Fruit fly (Drosophila melanogaster) whole organism, embryonic: Measurements from ENCODE around the gene foxo.
A peak's percentile ranks its signal among the peaks of the same experiment; 100 is the strongest.

Source experiments
- Abd-B ChIP-seq: fragments of 200-800 bp; sonication (Bioruptor generic); optimal IDR thresholded peaks from 2 replicates; lab custom pipeline; 2018; ENCODE audit warnings: missing biosample characterization, mild to moderate bottlenecking, missing genetic modification characterization, moderate library complexity
- Atf6 ChIP-seq: fragments of 200-800 bp; sonication (Bioruptor generic); IDR thresholded peaks from 2 replicates; pipeline ENCODE4 v1.3.6; 2022; ENCODE audit warnings: missing biosample characterization, missing genetic modification characterization
- B-H2 ChIP-seq: fragments of 200-800 bp; sonication (Bioruptor generic); optimal IDR thresholded peaks from 2 replicates; lab custom pipeline; 2018; ENCODE audit warnings: missing biosample characterization, mild to moderate bottlenecking, missing genetic modification characterization
- Bteb2 ChIP-seq: fragments of 200-800 bp; sonication (Bioruptor generic); optimal IDR thresholded peaks from 2 replicates; lab custom pipeline; 2016; ENCODE audit warnings: missing biosample characterization, missing genetic modification characterization
- CG10431 ChIP-seq: fragments of 200-800 bp; sonication (Bioruptor generic); optimal IDR thresholded peaks from 3 replicates; lab custom pipeline; 2018; ENCODE audit warnings: missing biosample characterization, mild to moderate bottlenecking, missing genetic modification characterization
- CG10654 ChIP-seq: fragments of 200-800 bp; sonication (Bioruptor generic); optimal IDR thresholded peaks from 2 replicates; lab custom pipeline; 2016; ENCODE audit warnings: missing biosample characterization, missing genetic modification characterization
- CG11093 ChIP-seq: fragments of 200-800 bp; sonication (Bioruptor generic); IDR thresholded peaks from 3 replicates; pipeline ENCODE4 v1.3.6; 2022; ENCODE audit warnings: missing biosample characterization, missing genetic modification characterization
- CG11398 ChIP-seq: fragments of 200-800 bp; sonication (Bioruptor generic); optimal IDR thresholded peaks from 2 replicates; lab custom pipeline; 2016; ENCODE audit warnings: missing biosample characterization, missing genetic modification characterization
- CG11456 ChIP-seq: fragments of 200-800 bp; sonication (Bioruptor generic); IDR thresholded peaks from 3 replicates; pipeline ENCODE4 v1.3.6; 2022; ENCODE audit warnings: missing biosample characterization, missing genetic modification characterization
- CG11723 ChIP-seq: fragments of 200-800 bp; sonication (Bioruptor generic); optimal IDR thresholded peaks from 2 replicates; lab custom pipeline; 2017; ENCODE audit warnings: missing biosample characterization, mild to moderate bottlenecking, missing genetic modification characterization
- CG12299 ChIP-seq: fragments of 200-800 bp; sonication (Bioruptor generic); optimal IDR thresholded peaks from 2 replicates; lab custom pipeline; 2018; ENCODE audit warnings: missing biosample characterization, mild to moderate bottlenecking, missing genetic modification characterization
- CG1529 ChIP-seq: fragments of 200-800 bp; sonication (Bioruptor generic); optimal IDR thresholded peaks from 3 replicates; lab custom pipeline; 2018; ENCODE audit warnings: missing biosample characterization, missing genetic modification characterization
- CG15479 ChIP-seq: fragments of 200-800 bp; sonication (Bioruptor generic); optimal IDR thresholded peaks from 3 replicates; lab custom pipeline; 2019; ENCODE audit warnings: missing biosample characterization, mild to moderate bottlenecking, missing genetic modification characterization, moderate library complexity
- CG15514 ChIP-seq: fragments of 200-800 bp; sonication (Bioruptor generic); optimal IDR thresholded peaks from 3 replicates; lab custom pipeline; 2017; ENCODE audit warnings: missing biosample characterization, missing genetic modification characterization, mild to moderate bottlenecking, moderate library complexity, missing genetic modification reagents
- CG17829 ChIP-seq: fragments of 200-800 bp; optimal IDR thresholded peaks from 2 replicates; lab custom pipeline; 2019; ENCODE audit warnings: missing biosample characterization, mild to moderate bottlenecking, missing genetic modification characterization, moderate library complexity
- CG4328 ChIP-seq: fragments of 200-800 bp; sonication (Bioruptor generic); optimal IDR thresholded peaks from 3 replicates; lab custom pipeline; 2017; ENCODE audit warnings: missing biosample characterization, missing genetic modification reagents, missing genetic modification characterization
- CG5245 ChIP-seq: fragments of 200-800 bp; sonication (Bioruptor generic); optimal IDR thresholded peaks from 3 replicates; lab custom pipeline; 2016; ENCODE audit warnings: missing biosample characterization, missing genetic modification characterization
- CG6765 ChIP-seq: fragments of 200-800 bp; sonication (Bioruptor generic); optimal IDR thresholded peaks from 3 replicates; lab custom pipeline; 2017; ENCODE audit warnings: missing biosample characterization, mild to moderate bottlenecking, missing genetic modification characterization
- CG7786 ChIP-seq: fragments of 200-800 bp; sonication (Bioruptor generic); optimal IDR thresholded peaks from 2 replicates; lab custom pipeline; 2016; ENCODE audit warnings: missing biosample characterization, missing genetic modification characterization
- D ChIP-seq, 2 experiments: fragments of 200-800 bp in 1 of 2; fragments of >200 bp in 1 of 2; sonication (Bioruptor generic) in 1 of 2; optimal IDR thresholded peaks; 2 replicates in 1 of 2; 3 replicates in 1 of 2; lab custom pipeline; 2017; ENCODE audit warnings: mild to moderate bottlenecking in 1 of 2, missing biosample characterization in 1 of 2, missing genetic modification characterization in 1 of 2, missing genetic modification reagents in 1 of 2
- Dp ChIP-seq: fragments of 200-800 bp; sonication (Bioruptor generic); optimal IDR thresholded peaks from 2 replicates; lab custom pipeline; 2018; ENCODE audit warnings: missing biosample characterization, mild to moderate bottlenecking, missing genetic modification characterization, moderate library complexity
- HmgD ChIP-seq: fragments of 200-800 bp; sonication (Bioruptor generic); optimal IDR thresholded peaks from 3 replicates; lab custom pipeline; 2016; ENCODE audit warnings: missing biosample characterization, missing genetic modification characterization
- Jarid2 ChIP-seq: fragments of 200-800 bp; sonication (Bioruptor generic); optimal IDR thresholded peaks from 3 replicates; lab custom pipeline; 2017; ENCODE audit warnings: mild to moderate bottlenecking, missing biosample characterization, missing genetic modification reagents, missing genetic modification characterization
- NC2α ChIP-seq: fragments of 200-800 bp; sonication (Bioruptor generic); optimal IDR thresholded peaks from 2 replicates; lab custom pipeline; 2016; ENCODE audit warnings: missing biosample characterization, missing genetic modification characterization
- Nf-YB ChIP-seq: fragments of 200-800 bp; sonication (Bioruptor generic); optimal IDR thresholded peaks from 3 replicates; lab custom pipeline; 2019; ENCODE audit warnings: missing biosample characterization, mild to moderate bottlenecking, missing genetic modification characterization, moderate library complexity
- Opbp ChIP-seq: fragments of 200-800 bp; sonication (Bioruptor generic); IDR thresholded peaks from 3 replicates; pipeline ENCODE4 v1.3.6; 2022; ENCODE audit warnings: missing biosample characterization, missing genetic modification characterization; ENCODE audit not compliant: partially characterized antibody
- PHDP ChIP-seq: fragments of 200-800 bp; sonication (Bioruptor generic); optimal IDR thresholded peaks from 3 replicates; lab custom pipeline; 2018; ENCODE audit warnings: missing biosample characterization, mild to moderate bottlenecking, missing genetic modification characterization, moderate library complexity
- Six4 ChIP-seq: fragments of 200-800 bp; sonication (Bioruptor generic); optimal IDR thresholded peaks from 2 replicates; lab custom pipeline; 2016; ENCODE audit warnings: missing biosample characterization, missing genetic modification characterization
- abd-A ChIP-seq: fragments of 200-800 bp; sonication (Bioruptor generic); optimal IDR thresholded peaks from 3 replicates; lab custom pipeline; 2019; ENCODE audit warnings: missing biosample characterization, mild to moderate bottlenecking, missing genetic modification characterization, moderate library complexity
- ac ChIP-seq: fragments of 200-800 bp; sonication (Bioruptor generic); optimal IDR thresholded peaks from 3 replicates; lab custom pipeline; 2017; ENCODE audit warnings: missing biosample characterization, mild to moderate bottlenecking, missing genetic modification characterization
- amos ChIP-seq: fragments of 200-800 bp; sonication (Bioruptor generic); IDR thresholded peaks from 2 replicates; pipeline ENCODE4 v1.3.6; 2022; ENCODE audit warnings: missing biosample characterization, missing genetic modification characterization; ENCODE audit not compliant: partially characterized antibody
- ase ChIP-seq: fragments of 200-800 bp; sonication (Bioruptor generic); IDR thresholded peaks from 3 replicates; pipeline ENCODE4 v1.3.6; 2022; ENCODE audit warnings: missing biosample characterization, missing genetic modification characterization
- bbx ChIP-seq: fragments of 200-800 bp; sonication (Bioruptor generic); IDR thresholded peaks from 2 replicates; pipeline ENCODE4 v1.3.6; 2022; ENCODE audit warnings: missing biosample characterization, missing genetic modification characterization; ENCODE audit not compliant: partially characterized antibody
- dpn ChIP-seq, 2 experiments: fragments of 200-800 bp; sonication (Bioruptor generic); optimal IDR thresholded peaks; 3 replicates each; lab custom pipeline; 2016; ENCODE audit warnings: missing biosample characterization in 2 of 2, missing genetic modification characterization in 2 of 2
- eyg ChIP-seq: fragments of 200-800 bp; sonication (Bioruptor generic); optimal IDR thresholded peaks from 3 replicates; lab custom pipeline; 2016; ENCODE audit warnings: missing biosample characterization, missing genetic modification characterization
- gcm2 ChIP-seq: fragments of 200-800 bp; sonication (Bioruptor generic); optimal IDR thresholded peaks from 2 replicates; lab custom pipeline; 2016; ENCODE audit warnings: missing biosample characterization, missing genetic modification characterization
- gt ChIP-seq: fragments of 200-800 bp; sonication (Bioruptor generic); IDR thresholded peaks from 2 replicates; pipeline ENCODE4 v1.3.6; 2022; ENCODE audit warnings: missing biosample characterization, missing genetic modification characterization
- kay ChIP-seq: fragments of 200-800 bp; sonication (Bioruptor generic); optimal IDR thresholded peaks from 2 replicates; lab custom pipeline; 2016; ENCODE audit warnings: missing biosample characterization, missing genetic modification characterization
- knrl ChIP-seq: fragments of 200-800 bp; sonication (Bioruptor generic); IDR thresholded peaks from 3 replicates; pipeline ENCODE4 v1.3.6; 2022; ENCODE audit warnings: missing biosample characterization, missing genetic modification characterization; ENCODE audit not compliant: partially characterized antibody
- org-1 ChIP-seq: fragments of 200-800 bp; sonication (Bioruptor generic); optimal IDR thresholded peaks from 2 replicates; lab custom pipeline; 2017; ENCODE audit warnings: missing biosample characterization, missing genetic modification characterization
- p53 ChIP-seq: fragments of 200-800 bp; sonication (Bioruptor generic); optimal IDR thresholded peaks from 2 replicates; lab custom pipeline; 2016; ENCODE audit warnings: missing biosample characterization, missing genetic modification characterization
- pan ChIP-seq, 4 experiments: fragments of >200 bp in 3 of 4; fragments of 200-800 bp in 1 of 4; sonication (Bioruptor generic) in 1 of 4; optimal IDR thresholded peaks in 3 of 4; IDR thresholded peaks in 1 of 4; 2 replicates each; pipeline versions ENCODE4 v1.3.6 to Lab custom; 2017 to 2022; ENCODE audit warnings: missing biosample characterization in 2 of 4, missing genetic modification characterization in 2 of 4, mixed read lengths in 1 of 4
- pfk ChIP-seq: fragments of 200-800 bp; sonication (Bioruptor generic); optimal IDR thresholded peaks from 2 replicates; lab custom pipeline; 2018; ENCODE audit warnings: missing biosample characterization, mild to moderate bottlenecking, missing genetic modification characterization, moderate library complexity
- ranshi ChIP-seq: fragments of 200-800 bp; sonication (Bioruptor generic); IDR thresholded peaks from 2 replicates; pipeline ENCODE4 v1.3.6; 2022; ENCODE audit warnings: missing biosample characterization, missing genetic modification characterization
- schlank ChIP-seq: fragments of 200-800 bp; sonication (Bioruptor generic); optimal IDR thresholded peaks from 2 replicates; lab custom pipeline; 2018; ENCODE audit warnings: missing biosample characterization, mild to moderate bottlenecking, missing genetic modification characterization
- ssp ChIP-seq: fragments of 200-800 bp; sonication (Bioruptor generic); IDR thresholded peaks from 2 replicates; pipeline ENCODE4 v1.3.6; 2022; ENCODE audit warnings: missing biosample characterization, missing genetic modification characterization
- tx ChIP-seq: fragments of 200-800 bp; sonication (Bioruptor generic); optimal IDR thresholded peaks from 2 replicates; lab custom pipeline; 2016; ENCODE audit warnings: missing biosample characterization, missing genetic modification characterization
- wek ChIP-seq: fragments of 200-800 bp; sonication (Bioruptor generic); optimal IDR thresholded peaks from 3 replicates; lab custom pipeline; 2018; ENCODE audit warnings: missing biosample characterization, mild to moderate bottlenecking, missing genetic modification characterization, moderate library complexity

The foxo gene

dm6 chr3R:14061988-14062868 lies 5.5 kb downstream of the foxo start (continued):
- TF ChIP-seq CG11093 (GFP tag; lab: Robert Waterston, UW) (no peak), CG6765 (peak; percentile 7), CG10431 (no peak), CG11456 (GFP tag; lab: Robert Waterston, UW) (no peak), Six4 (no peak), eyg (no peak), ac (GFP tag; lab: Kevin White, UChicago) (no peak), org-1 (GFP tag; lab: Kevin White, UChicago) (no peak), Atf6 (GFP tag; lab: Robert Waterston, UW) (no peak; the same call in 1 of the 2 replicates), CG11723 (GFP tag; lab: Kevin White, UChicago) (peak; percentile 5), kay (GFP tag; lab: Kevin White, UChicago) (no peak), Bteb2 (GFP tag; lab: Kevin White, UChicago) (peak; percentile 20), p53 (no peak), CG11398 (no peak), CG7786 (GFP tag; lab: Kevin White, UChicago) (no peak), PHDP (tag; lab: Kevin White, UChicago) (peak; percentile 30), wek (GFP tag; lab: Kevin White, UChicago) (no peak), pan (optimal IDR thresholded peaks at IDR 0.05; lab: Kevin White, UChicago) (no peak), pan (GFP tag; optimal IDR thresholded peaks at IDR 0.05 in 1 of 2, IDR thresholded peaks at IDR 0.05 in 1 of 2) (peak in 1 of 2 experiments; percentile 11), tx (no peak), abd-A (tag; lab: Kevin White, UChicago) (no peak), gt (GFP tag; lab: Robert Waterston, UW) (no peak), CG1529 (GFP tag; lab: Kevin White, UChicago) (no peak), gcm2 (GFP tag; lab: Kevin White, UChicago) (no peak), CG10654 (GFP tag; lab: Kevin White, UChicago) (no peak), bbx (GFP tag; lab: Robert Waterston, UW) (no peak), dpn (GFP tag; optimal IDR thresholded peaks at IDR 0.05; lab: Kevin White, UChicago) (peak in 1 of 2 experiments; percentile 1), ssp (GFP tag; lab: Robert Waterston, UW) (no peak), D (optimal IDR thresholded peaks at IDR 0.05; lab: Kevin White, UChicago) (no peak), D (GFP tag; optimal IDR thresholded peaks at IDR 0.05; lab: Kevin White, UChicago) (no peak), CG15514 (GFP tag; lab: Kevin White, UChicago) (peak; percentile 8), ranshi (GFP tag; lab: Robert Waterston, UW) (no peak), CG4328 (GFP tag; lab: Kevin White, UChicago) (no peak), Jarid2 (GFP tag; lab: Kevin White, UChicago) (no peak), NC2α (GFP tag; lab: Kevin White, UChicago) (no peak), Abd-B (GFP tag; lab: Kevin White, UChicago) (peak; percentile 7), HmgD (GFP tag; lab: Kevin White, UChicago) (no peak), CG12299 (tag; lab: Kevin White, UChicago) (no peak), CG17829 (tag; lab: Kevin White, UChicago) (no peak), knrl (GFP tag; lab: Robert Waterston, UW) (no peak), schlank (tag; lab: Kevin White, UChicago) (no peak), Nf-YB (GFP tag; lab: Kevin White, UChicago) (no peak), CG15479 (GFP tag; lab: Kevin White, UChicago) (no peak), Opbp (GFP tag; lab: Robert Waterston, UW) (no peak), CG5245 (GFP tag; lab: Kevin White, UChicago) (no peak), ase (GFP tag; lab: Robert Waterston, UW) (no peak; the same call in 2 of the 3 replicates), pfk (no peak), Dp (GFP tag; lab: Kevin White, UChicago) (no peak), B-H2 (GFP tag; lab: Kevin White, UChicago) (no peak), amos (GFP tag; lab: Robert Waterston, UW) (no peak)
